Fruit fly (Drosophila melanogaster) whole organism, embryonic: Measurements from ENCODE around the gene Pif1A.

Experiments
- Atf-2 ChIP-seq: fragments of 200-800 bp; sonication (Bioruptor generic); optimal IDR thresholded peaks from 2 replicates; lab custom pipeline; 2016; ENCODE audit warnings: missing biosample characterization, missing genetic modification characterization
- B-H1 ChIP-seq: fragments of 200-800 bp; sonication (Bioruptor generic); IDR thresholded peaks from 3 replicates; pipeline ENCODE4 v1.3.6; 2022; ENCODE audit warnings: missing biosample characterization, missing genetic modification characterization
- Bgb ChIP-seq: fragments of 200-800 bp; sonication (Bioruptor generic); IDR thresholded peaks from 2 replicates; pipeline ENCODE4 v1.3.6; 2022; ENCODE audit warnings: missing biosample characterization, missing genetic modification characterization; ENCODE audit not compliant: partially characterized antibody
- CG10274 ChIP-seq: fragments of 200-800 bp; sonication (Bioruptor generic); optimal IDR thresholded peaks from 3 replicates; lab custom pipeline; 2017; ENCODE audit warnings: missing biosample characterization, mild to moderate bottlenecking, missing genetic modification characterization
- CG10321 ChIP-seq: fragments of 200-800 bp; sonication (Bioruptor generic); IDR thresholded peaks from 2 replicates; pipeline ENCODE4 v1.3.6; 2022; ENCODE audit warnings: missing biosample characterization, missing genetic modification characterization
- CG10959 ChIP-seq: fragments of 200-800 bp; sonication (Bioruptor generic); IDR thresholded peaks from 2 replicates; pipeline ENCODE4 v1.3.6; 2022; ENCODE audit warnings: missing biosample characterization, missing genetic modification characterization
- CG11456 ChIP-seq: fragments of 200-800 bp; sonication (Bioruptor generic); IDR thresholded peaks from 3 replicates; pipeline ENCODE4 v1.3.6; 2022; ENCODE audit warnings: missing biosample characterization, missing genetic modification characterization
- CG12942 ChIP-seq: fragments of 200-800 bp; sonication (Bioruptor generic); optimal IDR thresholded peaks from 3 replicates; lab custom pipeline; 2016; ENCODE audit warnings: missing biosample characterization, missing genetic modification characterization
- CG1602 ChIP-seq: fragments of 200-800 bp; sonication (Bioruptor generic); optimal IDR thresholded peaks from 3 replicates; lab custom pipeline; 2016; ENCODE audit warnings: missing biosample characterization, missing genetic modification characterization
- CG1647 ChIP-seq: fragments of 200-800 bp; sonication (Bioruptor generic); optimal IDR thresholded peaks from 3 replicates; lab custom pipeline; 2016; ENCODE audit warnings: missing biosample characterization, missing genetic modification characterization
- CG18764 ChIP-seq: fragments of 200-800 bp; sonication (Bioruptor generic); optimal IDR thresholded peaks from 3 replicates; lab custom pipeline; 2016; ENCODE audit warnings: missing biosample characterization, missing genetic modification characterization
- CG30403 ChIP-seq: fragments of 200-800 bp; sonication (Bioruptor generic); optimal IDR thresholded peaks from 3 replicates; lab custom pipeline; 2016; ENCODE audit warnings: missing biosample characterization, missing genetic modification characterization
- CG30431 ChIP-seq: fragments of 200-800 bp; sonication (Bioruptor generic); optimal IDR thresholded peaks from 2 replicates; lab custom pipeline; 2017; ENCODE audit warnings: missing biosample characterization, missing genetic modification characterization
- CG32532 ChIP-seq: fragments of 200-800 bp; sonication (Bioruptor generic); IDR thresholded peaks from 2 replicates; pipeline ENCODE4 v1.3.6; 2022; ENCODE audit warnings: missing biosample characterization, missing genetic modification characterization
- CG3281 ChIP-seq: fragments of 200-800 bp; sonication (Bioruptor generic); optimal IDR thresholded peaks from 3 replicates; lab custom pipeline; 2017; ENCODE audit warnings: missing biosample characterization, mild to moderate bottlenecking, missing genetic modification characterization
- CG4328 ChIP-seq: fragments of 200-800 bp; sonication (Bioruptor generic); optimal IDR thresholded peaks from 3 replicates; lab custom pipeline; 2017; ENCODE audit warnings: missing biosample characterization, missing genetic modification reagents, missing genetic modification characterization
- CG4404 ChIP-seq: fragments of 200-800 bp; sonication (Bioruptor generic); IDR thresholded peaks from 2 replicates; pipeline ENCODE4 v1.3.6; 2022; ENCODE audit warnings: missing biosample characterization, missing genetic modification characterization
- CG6654 ChIP-seq: fragments of 200-800 bp; sonication (Bioruptor generic); optimal IDR thresholded peaks from 2 replicates; lab custom pipeline; 2017; ENCODE audit warnings: missing biosample characterization, mild to moderate bottlenecking, missing genetic modification characterization
- CG6689 ChIP-seq: fragments of 200-800 bp; sonication (Bioruptor generic); IDR thresholded peaks from 2 replicates; pipeline ENCODE4 v1.3.6; 2022; ENCODE audit warnings: missing biosample characterization, missing genetic modification characterization
- CG6813 ChIP-seq: fragments of 200-800 bp; sonication (Bioruptor generic); optimal IDR thresholded peaks from 2 replicates; lab custom pipeline; 2017; ENCODE audit warnings: missing biosample characterization, missing genetic modification characterization, mild to moderate bottlenecking, moderate library complexity, missing genetic modification reagents
- CG6854 ChIP-seq: fragments of 200-800 bp; sonication (Bioruptor generic); optimal IDR thresholded peaks from 3 replicates; lab custom pipeline; 2017; ENCODE audit warnings: missing biosample characterization, mild to moderate bottlenecking, missing genetic modification characterization
- CG7963 ChIP-seq: fragments of 200-800 bp; sonication (Bioruptor generic); IDR thresholded peaks from 3 replicates; pipeline ENCODE4 v1.3.6; 2022; ENCODE audit warnings: missing biosample characterization, missing genetic modification characterization; ENCODE audit not compliant: partially characterized antibody
- CG9215 ChIP-seq: fragments of 200-800 bp; sonication (Bioruptor generic); IDR thresholded peaks from 2 replicates; pipeline ENCODE4 v1.3.6; 2022; ENCODE audit warnings: missing biosample characterization, missing genetic modification characterization
- CG9727 ChIP-seq: fragments of 200-800 bp; sonication (Bioruptor generic); optimal IDR thresholded peaks from 3 replicates; lab custom pipeline; 2017; ENCODE audit warnings: missing biosample characterization, mild to moderate bottlenecking, missing genetic modification characterization
- CG9932 ChIP-seq: fragments of 200-800 bp; sonication (Bioruptor generic); IDR thresholded peaks from 2 replicates; pipeline ENCODE4 v1.3.6; 2022; ENCODE audit warnings: missing biosample characterization, missing genetic modification characterization
- Dad ChIP-seq: fragments of 200-800 bp; sonication (Bioruptor generic); optimal IDR thresholded peaks from 3 replicates; lab custom pipeline; 2016; ENCODE audit warnings: missing biosample characterization, missing genetic modification characterization
- Fer1 ChIP-seq: fragments of 200-800 bp; sonication (Bioruptor generic); optimal IDR thresholded peaks from 2 replicates; lab custom pipeline; 2017; ENCODE audit warnings: missing biosample characterization, mild to moderate bottlenecking, missing genetic modification characterization
- Fer2 ChIP-seq: fragments of 200-800 bp; sonication (Bioruptor generic); optimal IDR thresholded peaks from 2 replicates; lab custom pipeline; 2018; ENCODE audit warnings: missing biosample characterization, mild to moderate bottlenecking, missing genetic modification characterization, moderate library complexity
- Fer3 ChIP-seq: fragments of 200-800 bp; sonication (Bioruptor generic); optimal IDR thresholded peaks from 2 replicates; lab custom pipeline; 2018; ENCODE audit warnings: missing biosample characterization, mild to moderate bottlenecking, missing genetic modification characterization, moderate library complexity
- Lhr ChIP-seq: fragments of 200-800 bp; sonication (Bioruptor generic); optimal IDR thresholded peaks from 3 replicates; lab custom pipeline; 2017; ENCODE audit warnings: mild to moderate bottlenecking, missing biosample characterization, missing genetic modification reagents, missing genetic modification characterization
- MESR4 ChIP-seq: fragments of 200-800 bp; sonication (Bioruptor generic); optimal IDR thresholded peaks from 2 replicates; lab custom pipeline; 2018; ENCODE audit warnings: missing biosample characterization, mild to moderate bottlenecking, missing genetic modification characterization, moderate library complexity
- Mes4 ChIP-seq: fragments of 200-800 bp; sonication (Bioruptor generic); optimal IDR thresholded peaks from 2 replicates; lab custom pipeline; 2016; ENCODE audit warnings: missing biosample characterization, missing genetic modification characterization
- Neu2 ChIP-seq: fragments of 200-800 bp; sonication (Bioruptor generic); optimal IDR thresholded peaks from 3 replicates; lab custom pipeline; 2016; ENCODE audit warnings: missing biosample characterization, missing genetic modification characterization, borderline replicate concordance
- Opbp ChIP-seq: fragments of 200-800 bp; sonication (Bioruptor generic); IDR thresholded peaks from 3 replicates; pipeline ENCODE4 v1.3.6; 2022; ENCODE audit warnings: missing biosample characterization, missing genetic modification characterization; ENCODE audit not compliant: partially characterized antibody
- Optix ChIP-seq: fragments of 200-800 bp; sonication (Bioruptor generic); IDR thresholded peaks from 3 replicates; pipeline ENCODE4 v1.3.6; 2022; ENCODE audit warnings: missing biosample characterization, missing genetic modification characterization
- aop ChIP-seq: fragments of 200-800 bp; sonication (Bioruptor generic); IDR thresholded peaks from 2 replicates; pipeline ENCODE4 v1.3.6; 2022; ENCODE audit warnings: missing biosample characterization, missing genetic modification characterization
- bbx ChIP-seq: fragments of 200-800 bp; sonication (Bioruptor generic); IDR thresholded peaks from 2 replicates; pipeline ENCODE4 v1.3.6; 2022; ENCODE audit warnings: missing biosample characterization, missing genetic modification characterization; ENCODE audit not compliant: partially characterized antibody
- cato ChIP-seq: fragments of 200-800 bp; sonication (Bioruptor generic); optimal IDR thresholded peaks from 2 replicates; lab custom pipeline; 2016; ENCODE audit warnings: missing biosample characterization, missing genetic modification characterization, borderline replicate concordance
- crc ChIP-seq: fragments of 200-800 bp; sonication (Bioruptor generic); optimal IDR thresholded peaks from 2 replicates; lab custom pipeline; 2016; ENCODE audit warnings: missing biosample characterization, missing genetic modification characterization
- fru ChIP-seq: fragments of >200 bp; optimal IDR thresholded peaks from 2 replicates; lab custom pipeline; 2017
- kah ChIP-seq: fragments of 200-800 bp; sonication (Bioruptor generic); optimal IDR thresholded peaks from 2 replicates; lab custom pipeline; 2018; ENCODE audit warnings: missing biosample characterization, mild to moderate bottlenecking, missing genetic modification characterization
- kay ChIP-seq: fragments of 200-800 bp; sonication (Bioruptor generic); optimal IDR thresholded peaks from 2 replicates; lab custom pipeline; 2016; ENCODE audit warnings: missing biosample characterization, missing genetic modification characterization
- klu ChIP-seq: fragments of 200-800 bp; sonication (Bioruptor generic); IDR thresholded peaks from 2 replicates; pipeline ENCODE4 v1.3.6; 2022; ENCODE audit warnings: missing biosample characterization, missing genetic modification characterization
- luna ChIP-seq: fragments of 200-800 bp; sonication (Bioruptor generic); optimal IDR thresholded peaks from 2 replicates; lab custom pipeline; 2016; ENCODE audit warnings: missing biosample characterization, missing genetic modification characterization
- ranshi ChIP-seq: fragments of 200-800 bp; sonication (Bioruptor generic); IDR thresholded peaks from 2 replicates; pipeline ENCODE4 v1.3.6; 2022; ENCODE audit warnings: missing biosample characterization, missing genetic modification characterization
- run ChIP-seq: fragments of 200-800 bp; sonication (Bioruptor generic); optimal IDR thresholded peaks from 3 replicates; lab custom pipeline; 2018; ENCODE audit warnings: missing biosample characterization, mild to moderate bottlenecking, missing genetic modification characterization
- sens ChIP-seq: fragments of 200-800 bp; sonication (Bioruptor generic); peaks from one replicate; lab custom pipeline; 2016; ENCODE audit warnings: missing biosample characterization, missing genetic modification characterization
- seq ChIP-seq: fragments of 200-800 bp; sonication (Bioruptor generic); IDR thresholded peaks from 2 replicates; pipeline ENCODE4 v1.3.6; 2022; ENCODE audit warnings: missing biosample characterization, missing genetic modification characterization
- tgo ChIP-seq: fragments of 200-800 bp; sonication (Bioruptor generic); IDR thresholded peaks from 3 replicates; pipeline ENCODE4 v1.3.6; 2022; ENCODE audit warnings: missing biosample characterization, missing genetic modification characterization
- tna ChIP-seq: fragments of 200-800 bp; sonication (Bioruptor generic); IDR thresholded peaks from 2 replicates; pipeline ENCODE4 v1.3.6; 2022; ENCODE audit warnings: missing biosample characterization, missing genetic modification characterization; ENCODE audit not compliant: partially characterized antibody
- vnd ChIP-seq: fragments of 200-800 bp; sonication (Bioruptor generic); IDR thresholded peaks from 3 replicates; pipeline ENCODE4 v1.3.6; 2022; ENCODE audit warnings: missing biosample characterization, missing genetic modification characterization; ENCODE audit not compliant: partially characterized antibody
- wdn ChIP-seq: fragments of 200-800 bp; sonication (Bioruptor generic); IDR thresholded peaks from 2 replicates; pipeline ENCODE4 v1.3.6; 2022; ENCODE audit warnings: missing biosample characterization, missing genetic modification characterization

The Pif1A gene

DNA sequence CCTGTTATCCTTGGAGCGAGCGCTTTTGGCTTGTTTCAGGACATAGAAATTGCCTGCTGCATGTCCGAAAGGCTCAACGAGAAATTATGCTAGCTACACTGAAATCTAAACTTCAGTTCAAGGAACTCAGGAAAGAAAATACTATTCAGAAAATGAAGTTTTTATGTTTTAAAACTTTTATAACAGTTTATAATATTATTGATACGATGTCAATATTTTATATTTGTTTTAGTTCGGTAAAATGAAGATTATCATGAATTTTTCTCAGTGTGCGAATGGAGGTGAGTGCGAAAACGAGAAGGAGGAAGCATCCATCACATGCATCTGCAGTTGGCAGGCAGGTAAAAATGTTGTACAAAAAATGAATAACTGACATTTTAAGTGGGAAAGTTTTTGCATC lies 54.6 kb downstream of the Pif1A start (continued):
- TF ChIP-seq CG9727 (GFP tag; lab: Kevin White, UChicago) (peak; percentile 74), Neu2 (no peak), seq (peak; percentile 57), sens (GFP tag; lab: Kevin White, UChicago) (peak; percentile 81), cato (no peak), CG10274 (GFP tag; lab: Kevin White, UChicago) (no peak), vnd (GFP tag; lab: Robert Waterston, UW) (no peak), Opbp (GFP tag; lab: Robert Waterston, UW) (no peak), Fer3 (tag; lab: Kevin White, UChicago) (peak; percentile 31), CG4328 (GFP tag; lab: Kevin White, UChicago) (no peak), run (tag; lab: Kevin White, UChicago) (peak; percentile 38), aop (GFP tag; lab: Robert Waterston, UW) (no peak), CG10321 (GFP tag; lab: Robert Waterston, UW) (0 out of 2 replicates have a peak, but pooled peaks have one; percentile 21), B-H1 (GFP tag; lab: Robert Waterston, UW) (peak; percentile 31; the same call in 2 of the 3 replicates), luna (GFP tag; lab: Kevin White, UChicago) (no peak), CG4404 (peak; percentile 52), CG6689 (GFP tag; lab: Robert Waterston, UW) (peak; percentile 63), kah (no peak), Dad (GFP tag; lab: Kevin White, UChicago) (no peak), CG18764 (GFP tag; lab: Kevin White, UChicago) (peak; percentile 28), CG12942 (GFP tag; lab: Kevin White, UChicago) (peak; percentile 43), klu (GFP tag; lab: Robert Waterston, UW) (0 out of 2 replicates have a peak, but pooled peaks have one; percentile 33), crc (GFP tag; lab: Kevin White, UChicago) (no peak), MESR4 (no peak), CG6654 (GFP tag; lab: Kevin White, UChicago) (no peak), CG6854 (GFP tag; lab: Kevin White, UChicago) (peak; percentile 15), CG30431 (GFP tag; lab: Kevin White, UChicago) (peak; percentile 51), CG9215 (GFP tag; lab: Robert Waterston, UW) (no peak), CG7963 (GFP tag; lab: Robert Waterston, UW) (no peak), tna (GFP tag; lab: Robert Waterston, UW) (no peak), Lhr (peak; percentile 22), CG1647 (GFP tag; lab: Kevin White, UChicago) (peak; percentile 23), ranshi (GFP tag; lab: Robert Waterston, UW) (peak; percentile 69), CG32532 (GFP tag; lab: Robert Waterston, UW) (peak; percentile 40; the same call in 1 of the 2 replicates), CG1602 (peak; percentile 45), tgo (GFP tag; lab: Robert Waterston, UW) (peak; percentile 60), fru (lab: Kevin White, UChicago) (no peak), CG6813 (peak; percentile 45), CG30403 (peak; percentile 71), CG3281 (GFP tag; lab: Kevin White, UChicago) (peak; percentile 38), bbx (GFP tag; lab: Robert Waterston, UW) (no peak), kay (GFP tag; lab: Kevin White, UChicago) (no peak), Optix (no peak), CG10959 (GFP tag; lab: Robert Waterston, UW) (peak; percentile 59; the same call in 1 of the 2 replicates), CG11456 (GFP tag; lab: Robert Waterston, UW) (no peak), Atf-2 (GFP tag; lab: Kevin White, UChicago) (no peak), Mes4 (GFP tag; lab: Kevin White, UChicago) (no peak), Fer1 (GFP tag; lab: Kevin White, UChicago) (peak; percentile 49), wdn (GFP tag; lab: Robert Waterston, UW) (0 out of 2 replicates have a peak, but pooled peaks have one; percentile 4), Fer2 (tag; lab: Kevin White, UChicago) (no peak), Bgb (GFP tag; lab: Robert Waterston, UW) (no peak), CG9932 (GFP tag; lab: Robert Waterston, UW) (peak; percentile 36; the same call in 1 of the 2 replicates)
